Fruit fly (Drosophila melanogaster) whole organism, prepupa: ENCODE measurements around the gene Zcchc7.

Experiments used
- CG7368 ChIP-seq: fragments of 200-800 bp; sonication (Bioruptor generic); optimal IDR thresholded peaks from 3 replicates; lab custom pipeline; 2016; ENCODE audit warnings: missing biosample characterization, missing genetic modification characterization
- OdsH ChIP-seq: fragments of 200-800 bp; sonication (Bioruptor generic); optimal IDR thresholded peaks from 3 replicates; lab custom pipeline; 2016; ENCODE audit warnings: missing biosample characterization, missing genetic modification characterization
- esn ChIP-seq: fragments of 200-800 bp; sonication (Bioruptor generic); optimal IDR thresholded peaks from 2 replicates; lab custom pipeline; 2016; ENCODE audit warnings: missing biosample characterization, mild to moderate bottlenecking, missing genetic modification characterization, moderate library complexity
- spab ChIP-seq: fragments of 200-800 bp; sonication (Bioruptor generic); optimal IDR thresholded peaks from 2 replicates; lab custom pipeline; 2017; ENCODE audit warnings: missing biosample characterization, mild to moderate bottlenecking, missing genetic modification characterization, missing genetic modification reagents

DNA sequence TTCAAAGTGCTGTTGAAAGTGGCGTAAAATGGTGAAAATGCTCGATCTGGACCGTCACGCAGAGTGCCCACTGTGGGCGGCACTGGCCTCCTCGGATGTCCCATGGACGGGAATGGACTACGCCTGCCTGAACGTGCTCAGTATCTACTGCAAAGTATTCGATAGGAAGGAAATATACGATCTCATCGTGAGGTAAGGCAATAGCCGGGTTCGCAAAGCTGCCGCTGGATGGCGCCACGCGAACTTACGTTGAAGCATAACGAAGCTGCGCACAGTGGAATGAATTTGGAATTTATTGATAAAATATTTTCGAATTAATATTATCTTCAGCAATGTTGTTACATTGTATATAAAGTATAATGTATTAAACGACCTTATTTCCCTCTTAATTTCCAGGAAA lies 51.2 kb downstream of the Zcchc7 start:
- TF ChIP-seq OdsH (GFP tag; lab: Kevin White, UChicago) (no peak), esn (no peak), CG7368 (GFP tag; lab: Kevin White, UChicago) (no peak), spab (GFP tag; lab: Kevin White, UChicago) (no peak)
